Worm (Caenorhabditis elegans) whole organism, late embryonic: ENCODE measurements around the gene fbxb-114.

ENCODE experiments used
- pha-4 ChIP-seq: fragments of 150-350 bp; optimal IDR thresholded peaks from 2 replicates; lab custom pipeline; 2018; ENCODE audit warnings: missing biosample characterization, missing genetic modification reagents, missing genetic modification characterization
- unc-55 ChIP-seq: sonication (generic microtip); optimal IDR thresholded peaks from 2 replicates; lab custom pipeline; 2017; ENCODE audit warnings: missing biosample characterization, missing genetic modification reagents, missing genetic modification characterization

ce11 chrX:16942316-16942715 lies 20.7 kb downstream of the fbxb-114 start:
- TF ChIP-seq unc-55 (GFP tag; lab: Kevin White, UChicago), result no peak
- TF ChIP-seq pha-4 (tag; lab: Kevin White, UChicago), result no peak
